Worm (Caenorhabditis elegans): ENCODE measurements around the gene F21D5.6.

- no peak for TF ChIP-seq ztf-11 (tag; optimal IDR thresholded peaks at IDR 0.05)
- TF ChIP-seq alr-1 (tag; optimal IDR thresholded peaks at IDR 0.05; ENCODE audit: borderline replicate concordance), result no peak
- no peak for TF ChIP-seq hlh-17 (GFP tag; optimal IDR thresholded peaks at IDR 0.05; ENCODE audit: borderline replicate concordance)
- TF ChIP-seq pqm-1 (tag; optimal IDR thresholded peaks at IDR 0.05), result no peak
- TF ChIP-seq egl-27 (tag; optimal IDR thresholded peaks at IDR 0.05), result no peak
- TF ChIP-seq unc-130 (tag; optimal IDR thresholded peaks at IDR 0.05), result no peak
- TF ChIP-seq sptf-1 (tag; optimal IDR thresholded peaks at IDR 0.05), result no peak
- TF ChIP-seq snpc-4 (tag; optimal IDR thresholded peaks at IDR 0.05), result no peak
- TF ChIP-seq mab-9 (GFP tag; IDR thresholded peaks at IDR 0.05), result no peak
- TF ChIP-seq ces-1 (GFP tag; optimal IDR thresholded peaks at IDR 0.05), result no peak
Measured at ce11 chrIV:8723720-8724119, 17.5 kb downstream of the F21D5.6 start, which contains the start of gene F21D5.9.
